Worm (Caenorhabditis elegans): ENCODE data around the gene unc-42.

ce11 chrV:9764552-9764951, 4.6 kb downstream of the unc-42 start:
- no peak for TF ChIP-seq skn-1 (tag; optimal IDR thresholded peaks at IDR 0.05)
- no peak for TF ChIP-seq ama-1 (optimal IDR thresholded peaks at IDR 0.05)
- TF ChIP-seq fos-1 (tag; optimal IDR thresholded peaks at IDR 0.05), result no peak

All from whole organism, L3 larva.